Worm (Caenorhabditis elegans) whole organism, late embryonic: ENCODE results near the gene clec-56.

ENCODE experiments used
- ama-1 ChIP-seq: fragments of 150-350 bp; optimal IDR thresholded peaks from 2 replicates; lab custom pipeline; 2014
- ceh-31 ChIP-seq: sonication (generic microtip); optimal IDR thresholded peaks from 2 replicates; lab custom pipeline; 2016; ENCODE audit warnings: missing genetic modification characterization, missing compliant biosample characterization
- ceh-45 ChIP-seq: fragments of 200-800 bp; sonication (Bioruptor generic); IDR thresholded peaks from 2 replicates; pipeline ENCODE4 v1.3.6; 2022; ENCODE audit warnings: missing genetic modification reagents, missing genetic modification characterization, missing compliant biosample characterization
- fkh-6 ChIP-seq: sonication (generic microtip); optimal IDR thresholded peaks from 2 replicates; lab custom pipeline; 2016; ENCODE audit warnings: missing genetic modification characterization, missing compliant biosample characterization
- lin-11 ChIP-seq: fragments of 200-800 bp; sonication (Bioruptor generic); optimal IDR thresholded peaks from 2 replicates; lab custom pipeline; 2018; ENCODE audit warnings: mild to moderate bottlenecking, missing genetic modification characterization, missing compliant biosample characterization
- nfya-1 ChIP-seq: sonication (generic microtip); optimal IDR thresholded peaks from 2 replicates; lab custom pipeline; 2017; ENCODE audit warnings: missing genetic modification characterization, mild to moderate bottlenecking, missing compliant biosample characterization, antibody characterized with exemption, moderate library complexity
- nhr-11 ChIP-seq: fragments of 150-350 bp; optimal IDR thresholded peaks from 2 replicates; lab custom pipeline; 2014; ENCODE audit warnings: missing biosample characterization, missing genetic modification characterization
- nhr-232 ChIP-seq: sonication (generic microtip); optimal IDR thresholded peaks from 2 replicates; lab custom pipeline; 2016; ENCODE audit warnings: missing genetic modification characterization, missing compliant biosample characterization
- npax-4 ChIP-seq: sonication (generic microtip); optimal IDR thresholded peaks from 2 replicates; lab custom pipeline; 2016; ENCODE audit warnings: missing genetic modification characterization, missing compliant biosample characterization
- pha-4 ChIP-seq: fragments of 150-350 bp; optimal IDR thresholded peaks from 2 replicates; lab custom pipeline; 2018; ENCODE audit warnings: missing biosample characterization, missing genetic modification reagents, missing genetic modification characterization
- rnt-1 ChIP-seq: sonication (generic microtip); optimal IDR thresholded peaks from 2 replicates; lab custom pipeline; 2016; ENCODE audit warnings: missing genetic modification characterization, missing compliant biosample characterization
- sox-4 ChIP-seq: sonication (generic microtip); optimal IDR thresholded peaks from 2 replicates; lab custom pipeline; 2017; ENCODE audit warnings: mild to moderate bottlenecking, missing genetic modification characterization, inconsistent platforms, missing compliant biosample characterization
- tbx-2 ChIP-seq: sonication (generic microtip); optimal IDR thresholded peaks from 2 replicates; lab custom pipeline; 2016; ENCODE audit warnings: missing genetic modification characterization, missing compliant biosample characterization
- unc-55 ChIP-seq: sonication (generic microtip); optimal IDR thresholded peaks from 2 replicates; lab custom pipeline; 2017; ENCODE audit warnings: missing biosample characterization, missing genetic modification reagents, missing genetic modification characterization

ce11 chrV:14432259-14432658 lies 41.9 kb upstream of the clec-56 start, which contains the start of gene egl-1:
- TF ChIP-seq rnt-1 (tag; lab: Kevin White, UChicago) (no peak), nhr-232 (tag; lab: Kevin White, UChicago) (no peak), nhr-11 (tag; lab: Kevin White, UChicago) (no peak), ceh-45 (no peak), sox-4 (tag; lab: Kevin White, UChicago) (no peak), ceh-31 (tag; lab: Kevin White, UChicago) (no peak), lin-11 (tag; lab: Kevin White, UChicago) (no peak), unc-55 (GFP tag; lab: Kevin White, UChicago) (no peak), pha-4 (tag; lab: Kevin White, UChicago) (no peak), ama-1 (lab: Kevin White, UChicago) (no peak), npax-4 (tag; lab: Kevin White, UChicago) (no peak), tbx-2 (no peak), nfya-1 (tag; lab: Kevin White, UChicago) (no peak), fkh-6 (tag; lab: Kevin White, UChicago) (no peak)
